Fruit fly (Drosophila melanogaster) whole organism, embryonic: ENCODE results near the gene tomb.

Source experiments
- Awh ChIP-seq: fragments of 200-800 bp; sonication (Bioruptor generic); IDR thresholded peaks from 2 replicates; pipeline ENCODE4, ENCODE4 v1.3.6; 2022; ENCODE audit warnings: missing biosample characterization, missing genetic modification characterization
- CG10321 ChIP-seq: fragments of 200-800 bp; sonication (Bioruptor generic); IDR thresholded peaks from 2 replicates; pipeline ENCODE4 v1.3.6; 2022; ENCODE audit warnings: missing biosample characterization, missing genetic modification characterization
- CG10565 ChIP-seq: fragments of 200-800 bp; sonication (Bioruptor generic); optimal IDR thresholded peaks from 3 replicates; lab custom pipeline; 2016; ENCODE audit warnings: missing biosample characterization, mild to moderate bottlenecking, missing genetic modification characterization
- CG11093 ChIP-seq: fragments of 200-800 bp; sonication (Bioruptor generic); IDR thresholded peaks from 3 replicates; pipeline ENCODE4 v1.3.6; 2022; ENCODE audit warnings: missing biosample characterization, missing genetic modification characterization
- CG12104 ChIP-seq: fragments of 200-800 bp; sonication (Bioruptor generic); optimal IDR thresholded peaks from 3 replicates; lab custom pipeline; 2016; ENCODE audit warnings: missing biosample characterization, missing genetic modification characterization
- CG12391 ChIP-seq: fragments of 200-800 bp; sonication (Bioruptor generic); optimal IDR thresholded peaks from 3 replicates; lab custom pipeline; 2018; ENCODE audit warnings: missing biosample characterization, mild to moderate bottlenecking, missing genetic modification characterization, moderate library complexity
- CG13775 ChIP-seq: fragments of 200-800 bp; sonication (Bioruptor generic); optimal IDR thresholded peaks from 3 replicates; lab custom pipeline; 2017; ENCODE audit warnings: missing biosample characterization, mild to moderate bottlenecking, missing genetic modification characterization
- CG14441 ChIP-seq: fragments of 200-800 bp; sonication (Bioruptor generic); IDR thresholded peaks from 2 replicates; pipeline ENCODE4 v1.3.6; 2022; ENCODE audit warnings: missing biosample characterization, missing genetic modification characterization
- CG1603 ChIP-seq: fragments of 200-800 bp; sonication (Bioruptor generic); optimal IDR thresholded peaks from 2 replicates; lab custom pipeline; 2019; ENCODE audit warnings: missing biosample characterization, mild to moderate bottlenecking, missing genetic modification characterization, moderate library complexity
- CG17186 ChIP-seq: fragments of 200-800 bp; sonication (Bioruptor generic); optimal IDR thresholded peaks from 3 replicates; lab custom pipeline; 2017; ENCODE audit warnings: missing biosample characterization, missing genetic modification reagents, missing genetic modification characterization
- CG18476 ChIP-seq: fragments of 200-800 bp; sonication (Bioruptor generic); optimal IDR thresholded peaks from 2 replicates; lab custom pipeline; 2016; ENCODE audit warnings: missing biosample characterization, mild to moderate bottlenecking, missing genetic modification characterization
- CG2116 ChIP-seq: fragments of 200-800 bp; sonication (Bioruptor generic); optimal IDR thresholded peaks from 3 replicates; lab custom pipeline; 2018; ENCODE audit warnings: missing biosample characterization, mild to moderate bottlenecking, missing genetic modification characterization
- CG3281 ChIP-seq: fragments of 200-800 bp; sonication (Bioruptor generic); optimal IDR thresholded peaks from 3 replicates; lab custom pipeline; 2017; ENCODE audit warnings: missing biosample characterization, mild to moderate bottlenecking, missing genetic modification characterization
- CG34224 ChIP-seq: fragments of 200-800 bp; sonication (Bioruptor generic); IDR thresholded peaks from 3 replicates; pipeline ENCODE4 v1.3.6; 2022; ENCODE audit warnings: missing biosample characterization, missing genetic modification characterization; ENCODE audit not compliant: partially characterized antibody
- CG34376 ChIP-seq: fragments of 200-800 bp; sonication (Bioruptor generic); optimal IDR thresholded peaks from 2 replicates; lab custom pipeline; 2018; ENCODE audit warnings: missing biosample characterization, mild to moderate bottlenecking, missing genetic modification characterization
- CG3995 ChIP-seq: fragments of 200-800 bp; sonication (Bioruptor generic); optimal IDR thresholded peaks from 3 replicates; lab custom pipeline; 2016; ENCODE audit warnings: missing biosample characterization, missing genetic modification characterization
- CG6272 ChIP-seq: fragments of 200-800 bp; sonication (Bioruptor generic); IDR thresholded peaks from 2 replicates; pipeline ENCODE4 v1.3.6; 2022; ENCODE audit warnings: missing biosample characterization, missing genetic modification characterization
- CG6791 ChIP-seq: fragments of 200-800 bp; sonication (Bioruptor generic); IDR thresholded peaks from 3 replicates; pipeline ENCODE4 v1.3.6; 2022; ENCODE audit warnings: missing biosample characterization, missing genetic modification characterization; ENCODE audit not compliant: partially characterized antibody
- CG6854 ChIP-seq: fragments of 200-800 bp; sonication (Bioruptor generic); optimal IDR thresholded peaks from 3 replicates; lab custom pipeline; 2017; ENCODE audit warnings: missing biosample characterization, mild to moderate bottlenecking, missing genetic modification characterization
- CG7745 ChIP-seq: fragments of 200-800 bp; sonication (Bioruptor generic); optimal IDR thresholded peaks from 2 replicates; lab custom pipeline; 2018; ENCODE audit warnings: missing biosample characterization, mild to moderate bottlenecking, missing genetic modification characterization, moderate library complexity
- CG9727 ChIP-seq: fragments of 200-800 bp; sonication (Bioruptor generic); optimal IDR thresholded peaks from 3 replicates; lab custom pipeline; 2017; ENCODE audit warnings: missing biosample characterization, mild to moderate bottlenecking, missing genetic modification characterization
- Dll ChIP-seq: fragments of 200-800 bp; sonication (Bioruptor generic); IDR thresholded peaks from 4 replicates; pipeline ENCODE4 v1.3.6; 2022; ENCODE audit warnings: missing biosample characterization, missing genetic modification characterization; ENCODE audit not compliant: partially characterized antibody
- Doc2 ChIP-seq: fragments of 200-800 bp; sonication (Bioruptor generic); IDR thresholded peaks from 2 replicates; pipeline ENCODE4 v1.3.6; 2022; ENCODE audit warnings: missing biosample characterization, missing genetic modification characterization
- Doc3 ChIP-seq: fragments of 200-800 bp; sonication (Bioruptor generic); IDR thresholded peaks from 3 replicates; pipeline ENCODE4 v1.3.6; 2022; ENCODE audit warnings: missing biosample characterization, missing genetic modification characterization; ENCODE audit not compliant: partially characterized antibody
- Ets65A ChIP-seq: fragments of 200-800 bp; sonication (Bioruptor generic); peaks from one replicate; lab custom pipeline; 2016; ENCODE audit warnings: missing biosample characterization, missing genetic modification characterization
- Fer3 ChIP-seq: fragments of 200-800 bp; sonication (Bioruptor generic); optimal IDR thresholded peaks from 2 replicates; lab custom pipeline; 2018; ENCODE audit warnings: missing biosample characterization, mild to moderate bottlenecking, missing genetic modification characterization, moderate library complexity
- Mad ChIP-seq: fragments of 200-800 bp; sonication (Bioruptor generic); optimal IDR thresholded peaks from 2 replicates; lab custom pipeline; 2016; ENCODE audit warnings: missing biosample characterization, missing genetic modification characterization
- Pdp1 ChIP-seq, 2 experiments: fragments of 200-800 bp; sonication (Bioruptor generic); optimal IDR thresholded peaks; 3 replicates each; lab custom pipeline; 2016; ENCODE audit warnings: missing biosample characterization in 2 of 2, missing genetic modification characterization in 2 of 2, mild to moderate bottlenecking in 1 of 2, moderate library complexity in 1 of 2
- Ptx1 ChIP-seq: fragments of 200-800 bp; sonication (Bioruptor generic); IDR thresholded peaks from 2 replicates; pipeline ENCODE4 v1.3.6; 2022; ENCODE audit warnings: missing biosample characterization, missing genetic modification characterization
- Ravus ChIP-seq: fragments of 200-800 bp; sonication (Bioruptor generic); IDR thresholded peaks from 2 replicates; pipeline ENCODE4 v1.3.6; 2022; ENCODE audit warnings: missing biosample characterization, missing genetic modification characterization
- Side ChIP-seq: fragments of 200-800 bp; sonication (Bioruptor generic); optimal IDR thresholded peaks from 2 replicates; lab custom pipeline; 2016; ENCODE audit warnings: missing biosample characterization, missing genetic modification characterization
- Sin3A ChIP-seq: fragments of >200 bp; optimal IDR thresholded peaks from 2 replicates; lab custom pipeline; 2018
- ato ChIP-seq: fragments of 200-800 bp; sonication (Bioruptor generic); IDR thresholded peaks from 2 replicates; pipeline ENCODE4 v1.3.6; 2022; ENCODE audit warnings: missing biosample characterization, missing genetic modification characterization; ENCODE audit not compliant: partially characterized antibody
- chn ChIP-seq: fragments of 200-800 bp; sonication (Bioruptor generic); optimal IDR thresholded peaks from 2 replicates; lab custom pipeline; 2016; ENCODE audit warnings: missing biosample characterization, missing genetic modification characterization
- fd64A ChIP-seq: fragments of 200-800 bp; sonication (Bioruptor generic); optimal IDR thresholded peaks from 3 replicates; lab custom pipeline; 2018; ENCODE audit warnings: missing biosample characterization, mild to moderate bottlenecking, missing genetic modification characterization
- gcm ChIP-seq: fragments of 200-800 bp; sonication (Bioruptor generic); optimal IDR thresholded peaks from 2 replicates; lab custom pipeline; 2019; ENCODE audit warnings: missing biosample characterization, mild to moderate bottlenecking, missing genetic modification characterization, moderate library complexity
- hth ChIP-seq: fragments of >200 bp; optimal IDR thresholded peaks from 2 replicates; lab custom pipeline; 2017; ENCODE audit warnings: inconsistent platforms
- inv ChIP-seq: fragments of 200-800 bp; sonication (Bioruptor generic); IDR thresholded peaks from 2 replicates; pipeline ENCODE4 v1.3.6; 2022; ENCODE audit warnings: missing biosample characterization, missing genetic modification characterization; ENCODE audit not compliant: partially characterized antibody
- nau ChIP-seq: fragments of 200-800 bp; sonication (Bioruptor generic); optimal IDR thresholded peaks from 3 replicates; lab custom pipeline; 2017; ENCODE audit warnings: missing biosample characterization, mild to moderate bottlenecking, missing genetic modification characterization, missing genetic modification reagents
- nerfin-2 ChIP-seq: fragments of 200-800 bp; sonication (Bioruptor generic); IDR thresholded peaks from 2 replicates; pipeline ENCODE4 v1.3.6; 2022; ENCODE audit warnings: missing biosample characterization, missing genetic modification characterization; ENCODE audit not compliant: partially characterized antibody
- nmo ChIP-seq: fragments of 200-800 bp; sonication (Bioruptor generic); optimal IDR thresholded peaks from 2 replicates; lab custom pipeline; 2018; ENCODE audit warnings: missing biosample characterization, mild to moderate bottlenecking, missing genetic modification characterization, moderate library complexity
- row ChIP-seq: fragments of 200-800 bp; sonication (Bioruptor generic); IDR thresholded peaks from 3 replicates; pipeline ENCODE4 v1.3.6; 2022; ENCODE audit warnings: missing biosample characterization, missing genetic modification characterization
- sqz ChIP-seq: fragments of 200-800 bp; sonication (Bioruptor generic); optimal IDR thresholded peaks from 3 replicates; lab custom pipeline; 2018; ENCODE audit warnings: missing biosample characterization, mild to moderate bottlenecking, missing genetic modification characterization
- unc-4 ChIP-seq: fragments of 200-800 bp; sonication (Bioruptor generic); IDR thresholded peaks from 2 replicates; pipeline ENCODE4 v1.3.6; 2022; ENCODE audit warnings: missing biosample characterization, missing genetic modification characterization; ENCODE audit not compliant: partially characterized antibody
- unpg ChIP-seq: fragments of 200-800 bp; sonication (Bioruptor generic); optimal IDR thresholded peaks from 3 replicates; lab custom pipeline; 2018; ENCODE audit warnings: missing biosample characterization, mild to moderate bottlenecking, missing genetic modification characterization, moderate library complexity
- vnd ChIP-seq: fragments of 200-800 bp; sonication (Bioruptor generic); IDR thresholded peaks from 3 replicates; pipeline ENCODE4 v1.3.6; 2022; ENCODE audit warnings: missing biosample characterization, missing genetic modification characterization; ENCODE audit not compliant: partially characterized antibody

Gene tomb

DNA sequence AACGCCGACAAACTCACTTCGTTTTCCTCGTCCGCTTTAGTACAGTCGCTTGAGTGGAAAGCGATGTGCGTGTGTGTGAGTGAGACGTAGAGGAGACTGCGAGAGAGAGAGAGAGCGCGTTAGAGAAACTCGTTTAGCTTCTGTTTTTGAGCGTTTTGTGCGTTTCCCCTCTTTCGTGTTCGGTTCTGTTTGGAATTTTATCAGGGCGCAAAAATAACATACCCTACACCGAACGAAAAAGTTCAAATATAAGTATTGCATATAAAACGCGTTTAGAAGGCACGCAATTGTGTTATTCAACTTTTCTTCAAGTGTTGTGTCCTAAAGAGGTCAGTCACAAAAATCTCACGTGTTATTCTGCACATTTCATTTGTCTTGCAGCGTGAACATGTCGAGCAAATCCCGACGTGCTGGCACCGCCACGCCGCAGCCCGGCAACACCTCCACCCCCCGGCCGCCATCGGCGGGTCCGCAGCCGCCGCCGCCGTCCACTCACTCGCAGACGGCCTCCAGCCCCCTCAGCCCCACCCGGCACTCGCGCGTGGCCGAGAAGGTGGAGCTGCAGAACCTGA, 6.5 kb upstream of the tomb start (continued):
- TF ChIP-seq CG6791 (GFP tag; lab: Robert Waterston, UW) (peak; percentile 38; the same call in 1 of the 3 replicates), unpg (peak; percentile 59)
- TF ChIP-seq, all 482 proteins: peak for 233

DNA sequence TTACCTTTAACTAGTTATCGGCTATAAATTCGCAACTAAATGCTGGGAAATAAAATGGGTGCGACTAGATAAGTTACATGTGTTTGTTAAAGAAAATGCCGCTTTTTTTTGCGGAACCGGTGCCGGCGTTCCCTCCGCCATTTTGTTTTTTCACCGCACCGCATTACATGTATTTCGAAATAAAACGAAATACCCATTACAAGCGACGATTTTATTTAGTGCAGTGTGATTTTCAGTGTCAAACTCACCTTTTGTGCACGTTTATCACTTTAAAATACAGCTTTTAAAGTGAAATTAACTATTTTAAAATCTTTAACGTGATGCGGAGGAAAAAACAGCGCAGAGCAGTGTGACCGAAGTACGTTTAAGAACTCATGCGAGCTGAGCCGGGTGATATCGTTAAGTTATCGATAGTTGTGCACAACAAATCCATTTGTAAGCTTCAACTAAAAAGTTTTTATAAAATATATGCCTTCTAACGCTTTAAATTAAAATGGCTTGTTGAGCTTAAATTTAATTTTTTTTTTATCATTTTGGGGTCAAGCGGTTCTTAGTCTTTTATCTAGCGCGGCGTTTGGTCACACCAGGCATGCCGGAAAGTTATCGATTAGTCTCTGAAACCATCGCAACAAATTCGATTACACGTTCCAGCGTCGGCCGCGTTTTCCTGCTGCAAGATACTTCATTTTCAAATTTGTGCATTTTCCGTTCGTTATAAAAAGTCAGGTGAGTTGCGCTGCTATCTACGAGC, 5.6 kb upstream of the tomb start, which contains the start of the genes Hel25E and Lam:
Gene Hel25E, minus strand, starts transcription at position 380 of the 751 bp plus-strand sequence.
Gene Lam, plus strand, starts transcription at position 546 of the 751 bp plus-strand sequence.
- TF ChIP-seq Pdp1 (GFP tag; optimal IDR thresholded peaks at IDR 0.05; lab: Kevin White, UChicago) (peak; percentile 5 to 7), CG12104 (GFP tag; lab: Kevin White, UChicago) (peak; percentile 9), inv (GFP tag; lab: Robert Waterston, UW) (peak; percentile 81), Fer3 (tag; lab: Kevin White, UChicago) (no peak), fd64A (GFP tag; lab: Kevin White, UChicago) (no peak), ato (GFP tag; lab: Robert Waterston, UW) (peak; percentile 83), nmo (GFP tag; lab: Kevin White, UChicago) (peak; percentile 75), CG1603 (tag; lab: Kevin White, UChicago) (no peak), CG6272 (GFP tag; lab: Robert Waterston, UW) (no peak), CG11093 (GFP tag; lab: Robert Waterston, UW) (no peak), CG14441 (GFP tag; lab: Robert Waterston, UW) (no peak), sqz (no peak), Ptx1 (GFP tag; lab: Robert Waterston, UW) (no peak), CG12391 (tag; lab: Kevin White, UChicago) (peak; percentile 63), CG10321 (GFP tag; lab: Robert Waterston, UW) (0 out of 2 replicates have a peak, but pooled peaks have one; percentile 16), nerfin-2 (peak; percentile 78), Awh (no peak), CG3995 (GFP tag; lab: Kevin White, UChicago) (peak; percentile 49), gcm (GFP tag; lab: Kevin White, UChicago) (no peak), row (peak; percentile 71), Ravus (no peak), Dll (GFP tag; lab: Robert Waterston, UW) (peak; percentile 97), CG3281 (GFP tag; lab: Kevin White, UChicago) (no peak), CG18476 (GFP tag; lab: Kevin White, UChicago) (no peak), CG34376 (GFP tag; lab: Kevin White, UChicago) (no peak), Sin3A (lab: Kevin White, UChicago) (peak; percentile 98), Side (GFP tag; lab: Kevin White, UChicago) (peak; percentile 14), Mad (GFP tag; lab: Kevin White, UChicago) (peak; percentile 42), Doc2 (GFP tag; lab: Robert Waterston, UW) (no peak), hth (no peak), unc-4 (peak; percentile 93), CG34224 (GFP tag; lab: Robert Waterston, UW) (peak; percentile 86), CG13775 (GFP tag; lab: Kevin White, UChicago) (peak; percentile 7), CG10565 (GFP tag; lab: Kevin White, UChicago) (no peak), CG2116 (peak; percentile 89), CG17186 (GFP tag; lab: Kevin White, UChicago) (peak; percentile 79), CG6854 (GFP tag; lab: Kevin White, UChicago) (no peak), nau (no peak), CG9727 (GFP tag; lab: Kevin White, UChicago) (peak; percentile 13), vnd (GFP tag; lab: Robert Waterston, UW) (peak; percentile 85), Doc3 (GFP tag; lab: Robert Waterston, UW) (peak; percentile 87), chn (GFP tag; lab: Kevin White, UChicago) (peak; percentile 24), CG7745 (no peak), Ets65A (GFP tag; lab: Kevin White, UChicago) (peak; percentile 80)
